Worm (Caenorhabditis elegans) whole organism, midembryonic: Measurements from ENCODE around the gene sir-2.3.

Experiments
- med-1 ChIP-seq: sonication (generic microtip); optimal IDR thresholded peaks from 2 replicates; lab custom pipeline; 2017; ENCODE audit warnings: missing genetic modification characterization, mild to moderate bottlenecking, missing compliant biosample characterization, antibody characterized with exemption, missing genetic modification reagents; ENCODE audit not compliant: insufficient read depth
- ref-1 ChIP-seq: fragments of 200-800 bp; sonication (Bioruptor generic); conservative IDR thresholded peaks from 2 replicates; pipeline ENCODE4 v1.3.6; 2022; ENCODE audit warnings: missing genetic modification reagents, missing genetic modification characterization, missing compliant biosample characterization
- tab-1 ChIP-seq: fragments of 200-800 bp; sonication (Bioruptor generic); IDR thresholded peaks from 2 replicates; pipeline ENCODE4 v1.3.6; 2022; ENCODE audit warnings: missing genetic modification characterization, missing compliant biosample characterization
- ztf-23 ChIP-seq: fragments of 200-800 bp; sonication (Bioruptor generic); IDR thresholded peaks from 2 replicates; pipeline ENCODE4 v1.3.6; 2022; ENCODE audit warnings: missing genetic modification reagents, missing genetic modification characterization, missing compliant biosample characterization
- ztf-29 ChIP-seq: fragments of 200-800 bp; sonication (Bioruptor generic); IDR thresholded peaks from 2 replicates; pipeline ENCODE4 v1.3.6; 2022; ENCODE audit warnings: missing genetic modification reagents, missing genetic modification characterization, missing compliant biosample characterization

- TF ChIP-seq ztf-29 (no peak), tab-1 (GFP tag; lab: Robert Waterston, UW) (no peak), med-1 (no peak), ref-1 (GFP tag; lab: Robert Waterston, UW) (no peak), ztf-23 (GFP tag; lab: Robert Waterston, UW) (no peak)
Measured at ce11 chrX:13352164-13352563, 20.7 kb downstream of the sir-2.3 start.
